Fruit fly (Drosophila melanogaster): ENCODE measurements around the gene CG17260.

Gene CG17260

DNA sequence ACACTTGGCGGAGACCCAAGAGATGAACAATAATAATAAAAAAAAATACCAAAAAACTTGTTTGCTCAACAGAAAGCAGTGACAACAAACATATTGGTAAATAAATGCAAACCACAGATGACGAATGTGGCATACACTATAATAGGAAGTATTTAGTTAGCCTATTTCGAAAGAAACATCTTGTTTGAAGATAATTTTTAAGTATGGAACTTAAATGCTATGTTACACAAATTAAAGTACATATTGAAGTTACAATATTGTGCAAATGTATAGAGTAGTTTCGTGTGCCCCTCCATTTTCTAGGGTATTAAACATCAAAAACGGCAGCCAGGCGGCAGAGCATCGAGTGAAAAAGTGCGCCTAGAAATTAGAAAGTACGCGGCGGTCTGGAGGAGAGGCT lies 33.6 kb upstream of the CG17260 start (continued):
- no peak for TF ChIP-seq Bteb2 (GFP tag; optimal IDR thresholded peaks at IDR 0.05)
- peak; percentile 59 for TF ChIP-seq CG17385 (GFP tag; optimal IDR thresholded peaks at IDR 0.05)
- no peak for TF ChIP-seq trh (GFP tag; optimal IDR thresholded peaks at IDR 0.05)
- TF ChIP-seq PHDP (tag; optimal IDR thresholded peaks at IDR 0.05), result peak; percentile 76
- TF ChIP-seq Nf-YC (tag; optimal IDR thresholded peaks at IDR 0.05), result no peak
- TF ChIP-seq BEAF-32 (GFP tag; optimal IDR thresholded peaks at IDR 0.05), result no peak
- no peak for TF ChIP-seq shn (GFP tag; optimal IDR thresholded peaks at IDR 0.05)
- TF ChIP-seq CG6813 (GFP tag; optimal IDR thresholded peaks at IDR 0.05), result peak; percentile 23
- 0 out of 3 replicates have a peak, but pooled peaks have one; percentile 32 for TF ChIP-seq zfh1 (GFP tag; IDR thresholded peaks at IDR 0.05)
- no peak for TF ChIP-seq CG16813 (GFP tag; IDR thresholded peaks at IDR 0.05; ENCODE audit: partially characterized antibody)
- no peak for TF ChIP-seq CG15073 (GFP tag; optimal IDR thresholded peaks at IDR 0.05)
- no peak for TF ChIP-seq cas (GFP tag; IDR thresholded peaks at IDR 0.05)
- no peak for TF ChIP-seq prd (optimal IDR thresholded peaks at IDR 0.05)
- TF ChIP-seq prd (GFP tag; IDR thresholded peaks at IDR 0.05), result peak; percentile 47; the same call in 2 of the 3 replicates
- TF ChIP-seq sob (GFP tag; IDR thresholded peaks at IDR 0.05), result no peak
- no peak for TF ChIP-seq sens-2 (GFP tag; IDR thresholded peaks at IDR 0.05)
- TF ChIP-seq luna (GFP tag; optimal IDR thresholded peaks at IDR 0.05), result no peak
- no peak for TF ChIP-seq CG6654 (GFP tag; optimal IDR thresholded peaks at IDR 0.05)
- TF ChIP-seq insv (GFP tag; optimal IDR thresholded peaks at IDR 0.05), result no peak
- peak; percentile 78 for TF ChIP-seq CG2678 (tag; optimal IDR thresholded peaks at IDR 0.05)
- no peak for TF ChIP-seq pros (GFP tag; optimal IDR thresholded peaks at IDR 0.05)
- TF ChIP-seq CG7987 (GFP tag; optimal IDR thresholded peaks at IDR 0.05), result no peak
- TF ChIP-seq CG17568 (GFP tag; optimal IDR thresholded peaks at IDR 0.05), result peak; percentile 40
- no peak for TF ChIP-seq CG16779 (GFP tag; IDR thresholded peaks at IDR 0.05)
- peak; percentile 80 for TF ChIP-seq CG17359 (tag; optimal IDR thresholded peaks at IDR 0.05)
- no peak for TF ChIP-seq da (GFP tag; optimal IDR thresholded peaks at IDR 0.05)
- TF ChIP-seq CG10654 (GFP tag; optimal IDR thresholded peaks at IDR 0.05), result peak; percentile 16
- TF ChIP-seq bigmax (GFP tag; optimal IDR thresholded peaks at IDR 0.05), result no peak
- no peak for TF ChIP-seq CHES-1-like (GFP tag; optimal IDR thresholded peaks at IDR 0.05)
- no peak for TF ChIP-seq abd-A (tag; optimal IDR thresholded peaks at IDR 0.05)
- no peak for TF ChIP-seq corto (GFP tag; optimal IDR thresholded peaks at IDR 0.05)
- no peak for TF ChIP-seq chn (GFP tag; optimal IDR thresholded peaks at IDR 0.05)
- TF ChIP-seq slbo (GFP tag; IDR thresholded peaks at IDR 0.05), result no peak
- peak; percentile 47 for TF ChIP-seq CG5180 (GFP tag; optimal IDR thresholded peaks at IDR 0.05)
- no peak for TF ChIP-seq CTCF (GFP tag; optimal IDR thresholded peaks at IDR 0.05)
- TF ChIP-seq Chrac-16 (GFP tag; optimal IDR thresholded peaks at IDR 0.05), result no peak
- no peak for TF ChIP-seq CG10147 (GFP tag; optimal IDR thresholded peaks at IDR 0.05)
- TF ChIP-seq esg (GFP tag; conservative IDR thresholded peaks at IDR 0.05), result peak; percentile 41; the same call in 1 of the 2 replicates
- no peak for TF ChIP-seq tup (GFP tag; optimal IDR thresholded peaks at IDR 0.05)
- TF ChIP-seq Dbx (GFP tag; IDR thresholded peaks at IDR 0.05), result no peak
- TF ChIP-seq CG7271 (tag; optimal IDR thresholded peaks at IDR 0.05), result no peak
- TF ChIP-seq exex (tag; optimal IDR thresholded peaks at IDR 0.05), result no peak
- 0 out of 3 replicates have a peak, but pooled peaks have one; percentile 26 for TF ChIP-seq CG11695 (GFP tag; IDR thresholded peaks at IDR 0.05)
- TF ChIP-seq C15 (GFP tag; IDR thresholded peaks at IDR 0.05), result no peak
- TF ChIP-seq fd102C (GFP tag; optimal IDR thresholded peaks at IDR 0.05), result no peak
- TF ChIP-seq ro (GFP tag; IDR thresholded peaks at IDR 0.05), result no peak
- TF ChIP-seq pum (GFP tag; optimal IDR thresholded peaks at IDR 0.05), result peak; percentile 20
- no peak for TF ChIP-seq nom (GFP tag; optimal IDR thresholded peaks at IDR 0.05)
- TF ChIP-seq fu2 (GFP tag; optimal IDR thresholded peaks at IDR 0.05), result no peak
- TF ChIP-seq CG10462 (GFP tag; optimal IDR thresholded peaks at IDR 0.05), result no peak
- TF ChIP-seq CG30403 (GFP tag; optimal IDR thresholded peaks at IDR 0.05), result peak; percentile 24
- no peak for TF ChIP-seq Max (GFP tag; optimal IDR thresholded peaks at IDR 0.05)

Measured in whole organism, embryonic.